Worm (Caenorhabditis elegans) whole organism, mixed stage, embryonic: ENCODE data around the gene T05G5.5.
A peak's percentile ranks its signal among the peaks of the same experiment; 100 is the strongest.

Experiments used
- ces-1 ChIP-seq: fragments of 150-350 bp; optimal IDR thresholded peaks from 2 replicates; lab custom pipeline; 2014; ENCODE audit warnings: missing biosample characterization, missing genetic modification reagents, missing genetic modification characterization
- elt-3 ChIP-seq: fragments of 150-350 bp; optimal IDR thresholded peaks from 2 replicates; lab custom pipeline; 2014; ENCODE audit warnings: missing biosample characterization, missing genetic modification characterization
- lin-13 ChIP-seq: fragments of 150-350 bp; optimal IDR thresholded peaks from 2 replicates; lab custom pipeline; 2014; ENCODE audit warnings: missing biosample characterization, missing genetic modification characterization
- nhr-237 ChIP-seq: fragments of 150-350 bp; optimal IDR thresholded peaks from 2 replicates; lab custom pipeline; 2014; ENCODE audit warnings: missing biosample characterization, missing genetic modification characterization
- nhr-28 ChIP-seq: fragments of 150-350 bp; optimal IDR thresholded peaks from 2 replicates; lab custom pipeline; 2014; ENCODE audit warnings: missing biosample characterization, missing genetic modification characterization
- nhr-76 ChIP-seq: sonication (generic microtip); optimal IDR thresholded peaks from 2 replicates; lab custom pipeline; 2017; ENCODE audit warnings: missing biosample characterization, missing genetic modification characterization
- snpc-4 ChIP-seq: fragments of 150-350 bp; optimal IDR thresholded peaks from 2 replicates; lab custom pipeline; 2014; ENCODE audit warnings: missing biosample characterization, missing genetic modification characterization
- sptf-1 ChIP-seq: sonication (generic microtip); optimal IDR thresholded peaks from 2 replicates; lab custom pipeline; 2017; ENCODE audit warnings: mild to moderate bottlenecking, missing genetic modification characterization, moderate library complexity, missing compliant biosample characterization
- unc-62 ChIP-seq: fragments of 150-350 bp; optimal IDR thresholded peaks from 2 replicates; lab custom pipeline; 2014; ENCODE audit warnings: missing biosample characterization, missing genetic modification reagents, missing genetic modification characterization

DNA sequence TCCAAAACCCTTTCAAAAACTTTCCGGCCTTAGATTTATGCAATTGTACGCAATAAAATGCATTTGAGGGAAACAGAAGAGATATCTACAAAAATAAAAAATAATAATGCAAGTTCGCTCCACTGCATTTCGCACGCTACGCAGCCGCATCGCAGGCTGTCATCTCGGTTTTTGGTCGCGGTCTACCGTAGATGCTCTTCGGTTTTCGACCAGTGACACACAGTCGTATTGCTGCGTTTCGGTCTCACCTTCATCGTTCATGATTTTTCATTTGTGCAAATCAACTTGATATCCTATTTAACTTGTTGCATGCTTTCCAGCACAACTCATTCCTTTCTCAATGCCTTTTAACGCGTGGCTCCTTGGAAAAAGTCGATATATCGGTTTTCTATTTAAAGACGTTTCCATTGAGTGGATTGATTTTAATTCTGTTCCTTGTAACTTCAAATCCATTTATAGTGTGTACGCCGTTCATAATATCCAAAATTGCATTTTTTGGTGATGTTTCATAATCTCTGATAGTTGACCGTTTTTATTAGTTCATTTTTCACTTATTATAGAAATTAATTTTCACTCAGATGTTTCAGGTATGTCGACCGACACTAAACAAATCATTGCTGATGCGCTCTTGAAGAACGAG, 29.6 kb upstream of the T05G5.5 start, which contains the start of gene vha-1:
- no peak for TF ChIP-seq elt-3 (tag; lab: Kevin White, UChicago)
- TF ChIP-seq snpc-4 (tag; lab: Kevin White, UChicago), result no peak
- peak; percentile 60 for TF ChIP-seq unc-62 (GFP tag; lab: Kevin White, UChicago)
- TF ChIP-seq sptf-1, result no peak
- no peak for TF ChIP-seq nhr-28 (tag; lab: Kevin White, UChicago)
- TF ChIP-seq nhr-237 (tag; lab: Kevin White, UChicago), result peak; percentile 81
- TF ChIP-seq nhr-76 (tag; lab: Kevin White, UChicago), result no peak
- peak; percentile 85 for TF ChIP-seq lin-13
- TF ChIP-seq ces-1, result peak; percentile 45
